Worm (Caenorhabditis elegans): ENCODE measurements around the gene hpo-19.

The hpo-19 gene

ce11 chrV:6436332-6436731, at the start of gene hpo-19:
hpo-19 (plus strand) TSS chrV:6436645.
- TF ChIP-seq ztf-29 (GFP tag; IDR thresholded peaks at IDR 0.05) (no peak), tab-1 (GFP tag; IDR thresholded peaks at IDR 0.05) (no peak), cog-1 (tag; optimal IDR thresholded peaks at IDR 0.05) (no peak), flt-1 (GFP tag; IDR thresholded peaks at IDR 0.05) (no peak), klf-2 (GFP tag; conservative IDR thresholded peaks at IDR 0.05) (no peak), med-1 (GFP tag; optimal IDR thresholded peaks at IDR 0.05; ENCODE audit: insufficient read depth) (no peak), ztf-23 (GFP tag; IDR thresholded peaks at IDR 0.05) (no peak), ref-1 (GFP tag; conservative IDR thresholded peaks at IDR 0.05) (no peak), T22C8.4 (GFP tag; IDR thresholded peaks at IDR 0.05) (no peak)

ce11 chrV:6389634-6390033, 46.8 kb upstream of the hpo-19 start, which contains the start of gene F57F4.2:
F57F4.2 (minus strand) TSS chrV:6389734.
- no peak for TF ChIP-seq tab-1 (GFP tag; IDR thresholded peaks at IDR 0.05)
- no peak for TF ChIP-seq flt-1 (GFP tag; IDR thresholded peaks at IDR 0.05)
- no peak for TF ChIP-seq med-1 (GFP tag; optimal IDR thresholded peaks at IDR 0.05; ENCODE audit: insufficient read depth)
- TF ChIP-seq ztf-29 (GFP tag; IDR thresholded peaks at IDR 0.05), result no peak
- no peak for TF ChIP-seq ztf-23 (GFP tag; IDR thresholded peaks at IDR 0.05)
- TF ChIP-seq klf-2 (GFP tag; conservative IDR thresholded peaks at IDR 0.05), result no peak
- no peak for TF ChIP-seq cog-1 (tag; optimal IDR thresholded peaks at IDR 0.05)
- TF ChIP-seq T22C8.4 (GFP tag; IDR thresholded peaks at IDR 0.05), result no peak
- no peak for TF ChIP-seq ref-1 (GFP tag; conservative IDR thresholded peaks at IDR 0.05)

- TF ChIP-seq ztf-29 (GFP tag; IDR thresholded peaks at IDR 0.05) (no peak), cog-1 (tag; optimal IDR thresholded peaks at IDR 0.05) (no peak), flt-1 (GFP tag; IDR thresholded peaks at IDR 0.05) (no peak), ref-1 (GFP tag; conservative IDR thresholded peaks at IDR 0.05) (no peak), ztf-23 (GFP tag; IDR thresholded peaks at IDR 0.05) (no peak), tab-1 (GFP tag; IDR thresholded peaks at IDR 0.05) (no peak), med-1 (GFP tag; optimal IDR thresholded peaks at IDR 0.05; ENCODE audit: insufficient read depth) (no peak), klf-2 (GFP tag; conservative IDR thresholded peaks at IDR 0.05) (no peak), T22C8.4 (GFP tag; IDR thresholded peaks at IDR 0.05) (no peak)
Observed at ce11 chrV:6390163-6390562, 46.3 kb upstream of the hpo-19 start, which contains the start of gene F57F4.1. F57F4.1 (plus strand) TSS chrV:6390463.

ce11 chrV:6398922-6399321, 37.5 kb upstream of the hpo-19 start:
- TF ChIP-seq ztf-23 (GFP tag; IDR thresholded peaks at IDR 0.05) (no peak), med-1 (GFP tag; optimal IDR thresholded peaks at IDR 0.05; ENCODE audit: insufficient read depth) (no peak), ref-1 (GFP tag; conservative IDR thresholded peaks at IDR 0.05) (no peak), cog-1 (tag; optimal IDR thresholded peaks at IDR 0.05) (no peak), ztf-29 (GFP tag; IDR thresholded peaks at IDR 0.05) (no peak), klf-2 (GFP tag; conservative IDR thresholded peaks at IDR 0.05) (no peak), flt-1 (GFP tag; IDR thresholded peaks at IDR 0.05) (no peak), T22C8.4 (GFP tag; IDR thresholded peaks at IDR 0.05) (no peak), tab-1 (GFP tag; IDR thresholded peaks at IDR 0.05) (no peak)

ce11 chrV:6399831-6400230, 36.6 kb upstream of the hpo-19 start, which contains the start of gene gfi-1:
gfi-1 (minus strand) TSS chrV:6399931.
- no peak for TF ChIP-seq T22C8.4 (GFP tag; IDR thresholded peaks at IDR 0.05)
- TF ChIP-seq ztf-29 (GFP tag; IDR thresholded peaks at IDR 0.05), result no peak
- no peak for TF ChIP-seq tab-1 (GFP tag; IDR thresholded peaks at IDR 0.05)
- TF ChIP-seq ref-1 (GFP tag; conservative IDR thresholded peaks at IDR 0.05), result no peak
- TF ChIP-seq flt-1 (GFP tag; IDR thresholded peaks at IDR 0.05), result no peak
- TF ChIP-seq klf-2 (GFP tag; conservative IDR thresholded peaks at IDR 0.05), result no peak
- no peak for TF ChIP-seq cog-1 (tag; optimal IDR thresholded peaks at IDR 0.05)
- no peak for TF ChIP-seq ztf-23 (GFP tag; IDR thresholded peaks at IDR 0.05)
- TF ChIP-seq med-1 (GFP tag; optimal IDR thresholded peaks at IDR 0.05; ENCODE audit: insufficient read depth), result no peak

- TF ChIP-seq ref-1 (GFP tag; conservative IDR thresholded peaks at IDR 0.05) (no peak), ztf-29 (GFP tag; IDR thresholded peaks at IDR 0.05) (no peak), klf-2 (GFP tag; conservative IDR thresholded peaks at IDR 0.05) (no peak), cog-1 (tag; optimal IDR thresholded peaks at IDR 0.05) (no peak)
Observed at ce11 chrV:6400528-6400927, 35.9 kb upstream of the hpo-19 start.

ce11 chrV:6400950-6401551, 35.4 kb upstream of the hpo-19 start:
- TF ChIP-seq cog-1 (tag; optimal IDR thresholded peaks at IDR 0.05) (no peak), flt-1 (GFP tag; IDR thresholded peaks at IDR 0.05) (no peak), klf-2 (GFP tag; conservative IDR thresholded peaks at IDR 0.05) (no peak), med-1 (GFP tag; optimal IDR thresholded peaks at IDR 0.05; ENCODE audit: insufficient read depth) (no peak), ztf-23 (GFP tag; IDR thresholded peaks at IDR 0.05) (no peak), ztf-29 (GFP tag; IDR thresholded peaks at IDR 0.05) (no peak)

ce11 chrV:6407587-6407986, 28.9 kb upstream of the hpo-19 start:
- TF ChIP-seq T22C8.4 (GFP tag; IDR thresholded peaks at IDR 0.05), result no peak
- no peak for TF ChIP-seq ztf-29 (GFP tag; IDR thresholded peaks at IDR 0.05)
- no peak for TF ChIP-seq med-1 (GFP tag; optimal IDR thresholded peaks at IDR 0.05; ENCODE audit: insufficient read depth)
- no peak for TF ChIP-seq ref-1 (GFP tag; conservative IDR thresholded peaks at IDR 0.05)
- TF ChIP-seq klf-2 (GFP tag; conservative IDR thresholded peaks at IDR 0.05), result no peak
- TF ChIP-seq ztf-23 (GFP tag; IDR thresholded peaks at IDR 0.05), result no peak
- no peak for TF ChIP-seq flt-1 (GFP tag; IDR thresholded peaks at IDR 0.05)
- TF ChIP-seq tab-1 (GFP tag; IDR thresholded peaks at IDR 0.05), result no peak
- no peak for TF ChIP-seq cog-1 (tag; optimal IDR thresholded peaks at IDR 0.05)

ce11 chrV:6408733-6409227, 27.7 kb upstream of the hpo-19 start, which contains the start of gene bcf-1:
bcf-1 (minus strand) TSS chrV:6408783.
- TF ChIP-seq ref-1 (GFP tag; conservative IDR thresholded peaks at IDR 0.05) (no peak), flt-1 (GFP tag; IDR thresholded peaks at IDR 0.05) (no peak), ztf-29 (GFP tag; IDR thresholded peaks at IDR 0.05) (no peak), ztf-23 (GFP tag; IDR thresholded peaks at IDR 0.05) (no peak), med-1 (GFP tag; optimal IDR thresholded peaks at IDR 0.05; ENCODE audit: insufficient read depth) (no peak), T22C8.4 (GFP tag; IDR thresholded peaks at IDR 0.05) (no peak)

ce11 chrV:6411161-6411560, 25.3 kb upstream of the hpo-19 start:
- TF ChIP-seq klf-2 (GFP tag; conservative IDR thresholded peaks at IDR 0.05), result no peak
- TF ChIP-seq cog-1 (tag; optimal IDR thresholded peaks at IDR 0.05), result no peak
- TF ChIP-seq med-1 (GFP tag; optimal IDR thresholded peaks at IDR 0.05; ENCODE audit: insufficient read depth), result no peak
- no peak for TF ChIP-seq flt-1 (GFP tag; IDR thresholded peaks at IDR 0.05)
- no peak for TF ChIP-seq T22C8.4 (GFP tag; IDR thresholded peaks at IDR 0.05)
- TF ChIP-seq ref-1 (GFP tag; conservative IDR thresholded peaks at IDR 0.05), result no peak
- TF ChIP-seq ztf-29 (GFP tag; IDR thresholded peaks at IDR 0.05), result no peak
- TF ChIP-seq tab-1 (GFP tag; IDR thresholded peaks at IDR 0.05), result no peak
- TF ChIP-seq ztf-23 (GFP tag; IDR thresholded peaks at IDR 0.05), result no peak
